Fruit fly (Drosophila melanogaster): ENCODE results near the gene Cyp4e3.
A peak's percentile ranks its signal among the peaks of the same experiment; 100 is the strongest.

Cyp4e3 gene

dm6 chr2L:9757990-9758814, 8.3 kb upstream of the Cyp4e3 start, which contains the start of gene zf30C:
TSS of gene zf30C (plus strand) at chr2L:9758342.
- peak; percentile 82 for TF ChIP-seq dysf (GFP tag; IDR thresholded peaks at IDR 0.05)
- TF ChIP-seq CG11504 (tag; optimal IDR thresholded peaks at IDR 0.05), result peak; percentile 74
- TF ChIP-seq gcm2 (GFP tag; optimal IDR thresholded peaks at IDR 0.05), result peak; percentile 62
- TF ChIP-seq disco-r (GFP tag; optimal IDR thresholded peaks at IDR 0.05), result peak; percentile 62
- TF ChIP-seq HLH3B (GFP tag; IDR thresholded peaks at IDR 0.05), result peak; percentile 70
- peak; percentile 81 for TF ChIP-seq unpg (GFP tag; optimal IDR thresholded peaks at IDR 0.05)
- peak; percentile 5 for TF ChIP-seq Spps (tag; optimal IDR thresholded peaks at IDR 0.05)
- TF ChIP-seq crc (GFP tag; optimal IDR thresholded peaks at IDR 0.05), result peak; percentile 78
- TF ChIP-seq CG13296 (GFP tag; optimal IDR thresholded peaks at IDR 0.05), result peak; percentile 77
- peak; percentile 73 for TF ChIP-seq CG6689 (GFP tag; IDR thresholded peaks at IDR 0.05)
- peak; percentile 84 for TF ChIP-seq CG14014 (GFP tag; IDR thresholded peaks at IDR 0.05)
- TF ChIP-seq CkIIα-i1 (GFP tag; IDR thresholded peaks at IDR 0.05), result no peak
- peak; percentile 82 for TF ChIP-seq CG1024 (GFP tag; IDR thresholded peaks at IDR 0.05)
- no peak for TF ChIP-seq CG1832 (GFP tag; optimal IDR thresholded peaks at IDR 0.05)
- TF ChIP-seq cas (GFP tag; IDR thresholded peaks at IDR 0.05), result peak; percentile 89
- peak; percentile 79 for TF ChIP-seq Six4 (GFP tag; optimal IDR thresholded peaks at IDR 0.05)
- TF ChIP-seq Sin3A (optimal IDR thresholded peaks at IDR 0.05), result peak; percentile 78
- TF ChIP-seq CG7556 (GFP tag; optimal IDR thresholded peaks at IDR 0.05), result peak; percentile 71
- TF ChIP-seq Hmx (GFP tag; optimal IDR thresholded peaks at IDR 0.05), result peak; percentile 67
- TF ChIP-seq CG7963 (GFP tag; IDR thresholded peaks at IDR 0.05; ENCODE audit: partially characterized antibody), result no peak
- TF ChIP-seq Sox102F (GFP tag; optimal IDR thresholded peaks at IDR 0.05), result peak; percentile 75
- TF ChIP-seq vnd (GFP tag; IDR thresholded peaks at IDR 0.05; ENCODE audit: partially characterized antibody), result peak; percentile 57
- TF ChIP-seq Lpt (GFP tag; optimal IDR thresholded peaks at IDR 0.05), result no peak
- peak; percentile 76 for TF ChIP-seq CG2889 (GFP tag; IDR thresholded peaks at IDR 0.05)
- peak; percentile 95 for TF ChIP-seq CG7786 (GFP tag; optimal IDR thresholded peaks at IDR 0.05)
- peak; percentile 97 for TF ChIP-seq slbo (GFP tag; IDR thresholded peaks at IDR 0.05)
- peak; percentile 72 for TF ChIP-seq grau (tag; optimal IDR thresholded peaks at IDR 0.05)
- peak; percentile 93 for TF ChIP-seq Rfx (GFP tag; IDR thresholded peaks at IDR 0.05)
- peak; percentile 37 for TF ChIP-seq mirr (GFP tag; optimal IDR thresholded peaks at IDR 0.05)
- TF ChIP-seq NfI (GFP tag; optimal IDR thresholded peaks at IDR 0.05), result peak; percentile 82
- TF ChIP-seq CG18764 (GFP tag; optimal IDR thresholded peaks at IDR 0.05), result peak; percentile 78
- TF ChIP-seq CG6791 (GFP tag; IDR thresholded peaks at IDR 0.05; ENCODE audit: partially characterized antibody), result no peak
- no peak for TF ChIP-seq CG7745 (tag; optimal IDR thresholded peaks at IDR 0.05)
- peak; percentile 87 for TF ChIP-seq pb (GFP tag; optimal IDR thresholded peaks at IDR 0.05)
- TF ChIP-seq CG31388 (GFP tag; optimal IDR thresholded peaks at IDR 0.05), result peak; percentile 73
- peak; percentile 71 for TF ChIP-seq Bdp1 (GFP tag; optimal IDR thresholded peaks at IDR 0.05)
- TF ChIP-seq nerfin-1 (tag; optimal IDR thresholded peaks at IDR 0.05), result no peak
- peak; percentile 69 for TF ChIP-seq knrl (GFP tag; IDR thresholded peaks at IDR 0.05; ENCODE audit: partially characterized antibody)
- peak; percentile 96 for TF ChIP-seq Gug (GFP tag; IDR thresholded peaks at IDR 0.05)
- TF ChIP-seq CG3065 (GFP tag; optimal IDR thresholded peaks at IDR 0.05), result peak; percentile 55
- TF ChIP-seq sens-2 (GFP tag; IDR thresholded peaks at IDR 0.05), result 0 out of 2 replicates have a peak, but pooled peaks have one; percentile 40
- TF ChIP-seq D (optimal IDR thresholded peaks at IDR 0.05), result peak; percentile 7
- TF ChIP-seq D (GFP tag; optimal IDR thresholded peaks at IDR 0.05), result peak; percentile 72
- TF ChIP-seq hkb (optimal IDR thresholded peaks at IDR 0.05), result peak; percentile 74
- peak; percentile 65 for TF ChIP-seq hkb (GFP tag; IDR thresholded peaks at IDR 0.05)
- TF ChIP-seq CG6765 (GFP tag; optimal IDR thresholded peaks at IDR 0.05), result peak; percentile 55
- peak; percentile 80 for TF ChIP-seq Max (GFP tag; optimal IDR thresholded peaks at IDR 0.05)
- no peak for TF ChIP-seq wek (GFP tag; optimal IDR thresholded peaks at IDR 0.05)
- TF ChIP-seq CG12659 (GFP tag; optimal IDR thresholded peaks at IDR 0.05), result peak; percentile 91
- peak; percentile 62 for TF ChIP-seq CG14710 (tag; optimal IDR thresholded peaks at IDR 0.05)

Data from whole organism, embryonic.